Worm (Caenorhabditis elegans): ENCODE data around the gene svh-2.
A peak's percentile ranks its signal among the peaks of the same experiment; 100 is the strongest.

Gene svh-2

ce11 chrX:6505662-6506061 lies 47.4 kb upstream of the svh-2 start, which contains the start of gene glr-8:
TSS of gene glr-8 (plus strand) at chrX:6505980.
- no peak for TF ChIP-seq lsy-2 (tag; optimal IDR thresholded peaks at IDR 0.05)
- TF ChIP-seq madf-9 (GFP tag; conservative IDR thresholded peaks at IDR 0.05), result no peak
- TF ChIP-seq hlh-30 (tag; optimal IDR thresholded peaks at IDR 0.05; ENCODE audit: insufficient read depth), result peak; percentile 55
- TF ChIP-seq dmd-8 (GFP tag; IDR thresholded peaks at IDR 0.05), result no peak
- no peak for TF ChIP-seq lin-1 (GFP tag; IDR thresholded peaks at IDR 0.05)
- TF ChIP-seq nhr-237 (tag; optimal IDR thresholded peaks at IDR 0.05), result no peak
- TF ChIP-seq nhr-28 (tag; optimal IDR thresholded peaks at IDR 0.05), result no peak
- TF ChIP-seq lin-29 (GFP tag; IDR thresholded peaks at IDR 0.05), result no peak
- TF ChIP-seq snpc-4 (tag; optimal IDR thresholded peaks at IDR 0.05), result no peak
- no peak for TF ChIP-seq fos-1 (tag; optimal IDR thresholded peaks at IDR 0.05)
- TF ChIP-seq ceh-32 (tag; optimal IDR thresholded peaks at IDR 0.05; ENCODE audit: poor library complexity), result no peak
- no peak for TF ChIP-seq Y75B8A.6 (GFP tag; IDR thresholded peaks at IDR 0.05)
- no peak for TF ChIP-seq dpl-1 (GFP tag; optimal IDR thresholded peaks at IDR 0.05)
- no peak for TF ChIP-seq egl-27 (tag; optimal IDR thresholded peaks at IDR 0.05)
- TF ChIP-seq F10B5.3 (tag; optimal IDR thresholded peaks at IDR 0.05), result no peak
- no peak for TF ChIP-seq saeg-2 (GFP tag; IDR thresholded peaks at IDR 0.05)
- no peak for TF ChIP-seq madf-5 (GFP tag; IDR thresholded peaks at IDR 0.05)
- peak; percentile 35 for TF ChIP-seq dve-1 (tag; optimal IDR thresholded peaks at IDR 0.05; ENCODE audit: insufficient read depth)
- TF ChIP-seq snpc-1.2 (GFP tag; IDR thresholded peaks at IDR 0.05), result no peak
- no peak for TF ChIP-seq set-16 (GFP tag; IDR thresholded peaks at IDR 0.05)
- peak; percentile 54 for TF ChIP-seq aha-1 (tag)
- no peak for TF ChIP-seq mdt-29 (GFP tag; IDR thresholded peaks at IDR 0.05)
- peak in 1 of 2 experiments; percentile 5 for TF ChIP-seq mdl-1 (tag; optimal IDR thresholded peaks at IDR 0.05)
- TF ChIP-seq daf-19 (GFP tag; conservative IDR thresholded peaks at IDR 0.05), result no peak
- TF ChIP-seq ceh-28 (tag; optimal IDR thresholded peaks at IDR 0.05), result no peak
- TF ChIP-seq nhr-10 (tag; optimal IDR thresholded peaks at IDR 0.05), result no peak
- no peak for TF ChIP-seq ZK337.2 (GFP tag; IDR thresholded peaks at IDR 0.05)
- TF ChIP-seq nhr-6 (tag; optimal IDR thresholded peaks at IDR 0.05), result no peak
- no peak for TF ChIP-seq rbr-2 (tag; optimal IDR thresholded peaks at IDR 0.05)
- TF ChIP-seq hmg-1.1 (GFP tag; IDR thresholded peaks at IDR 0.05), result no peak
- no peak for TF ChIP-seq zfp-2 (tag; optimal IDR thresholded peaks at IDR 0.05)
- TF ChIP-seq daf-16 (GFP tag; optimal IDR thresholded peaks at IDR 0.05), result no peak
- TF ChIP-seq daf-16 (tag; optimal IDR thresholded peaks at IDR 0.05), result peak; percentile 19
- TF ChIP-seq hlh-11 (tag; optimal IDR thresholded peaks at IDR 0.05), result no peak
- peak in 1 of 2 experiments; percentile 2 for TF ChIP-seq unc-62 (GFP tag; optimal IDR thresholded peaks at IDR 0.05 in 1 of 2)
- no peak for TF ChIP-seq unc-62 (tag; optimal IDR thresholded peaks at IDR 0.05)
- TF ChIP-seq tag-97 (GFP tag; IDR thresholded peaks at IDR 0.05), result no peak
- no peak for TF ChIP-seq arid-1 (GFP tag; conservative IDR thresholded peaks at IDR 0.05)

- TF ChIP-seq unc-62 (GFP tag; optimal IDR thresholded peaks at IDR 0.05 in 1 of 2) (peak in 1 of 2 experiments; percentile 96), unc-62 (tag; optimal IDR thresholded peaks at IDR 0.05) (no peak), aly-2 (tag; optimal IDR thresholded peaks at IDR 0.05) (no peak), mxl-3 (GFP tag; optimal IDR thresholded peaks at IDR 0.05) (no peak)
Observed at ce11 chrX:6507734-6508133, 45.4 kb upstream of the svh-2 start.

ce11 chrX:6509813-6510212 lies 43.3 kb upstream of the svh-2 start:
- peak; percentile 25 for TF ChIP-seq hlh-30 (tag; optimal IDR thresholded peaks at IDR 0.05; ENCODE audit: insufficient read depth)
- no peak for TF ChIP-seq lsy-2 (tag; optimal IDR thresholded peaks at IDR 0.05)
- TF ChIP-seq php-3 (GFP tag; IDR thresholded peaks at IDR 0.05), result peak; percentile 75; the same call in 1 of the 2 replicates
- TF ChIP-seq daf-16 (GFP tag; optimal IDR thresholded peaks at IDR 0.05), result peak in 1 of 2 experiments; percentile 66
- peak; percentile 86 for TF ChIP-seq daf-16 (tag; optimal IDR thresholded peaks at IDR 0.05)
- no peak for TF ChIP-seq daf-19 (GFP tag; conservative IDR thresholded peaks at IDR 0.05)
- TF ChIP-seq unc-39 (tag; optimal IDR thresholded peaks at IDR 0.05), result no peak
- TF ChIP-seq Y5F2A.4 (GFP tag; optimal IDR thresholded peaks at IDR 0.05), result no peak
- TF ChIP-seq aly-2 (tag; optimal IDR thresholded peaks at IDR 0.05), result no peak
- TF ChIP-seq egl-27 (tag; optimal IDR thresholded peaks at IDR 0.05), result no peak
- TF ChIP-seq T26A8.4 (GFP tag; IDR thresholded peaks at IDR 0.05), result no peak
- TF ChIP-seq nhr-76 (tag; optimal IDR thresholded peaks at IDR 0.05), result no peak
- peak; percentile 43 for TF ChIP-seq hlh-11 (tag; optimal IDR thresholded peaks at IDR 0.05)
- TF ChIP-seq unc-62 (GFP tag; optimal IDR thresholded peaks at IDR 0.05 in 1 of 2), result peak in 1 of 2 experiments; percentile 89
- TF ChIP-seq unc-62 (tag; optimal IDR thresholded peaks at IDR 0.05), result no peak
- no peak for TF ChIP-seq ztf-11 (tag; optimal IDR thresholded peaks at IDR 0.05)
- peak; percentile 19 for TF ChIP-seq dve-1 (tag; optimal IDR thresholded peaks at IDR 0.05; ENCODE audit: insufficient read depth)
- no peak for TF ChIP-seq lim-7 (GFP tag; IDR thresholded peaks at IDR 0.05)
- no peak for TF ChIP-seq lin-39 (tag; optimal IDR thresholded peaks at IDR 0.05)
- peak; percentile 65 for TF ChIP-seq aha-1 (tag)
- TF ChIP-seq lin-38 (GFP tag; IDR thresholded peaks at IDR 0.05), result no peak
- no peak for TF ChIP-seq F26F4.8 (GFP tag; conservative IDR thresholded peaks at IDR 0.05)
